Worm (Caenorhabditis elegans) whole organism, L1 larva: ENCODE results near the gene fipr-27.

Experiments
- F16B12.6 ChIP-seq: fragments of 150-350 bp; optimal IDR thresholded peaks from 2 replicates; lab custom pipeline; 2014; ENCODE audit warnings: missing biosample characterization, missing genetic modification characterization
- Y116A8C.19 ChIP-seq: sonication (generic microtip); optimal IDR thresholded peaks from 2 replicates; lab custom pipeline; 2016; ENCODE audit warnings: missing compliant biosample characterization, missing genetic modification characterization, borderline replicate concordance
- ama-1 ChIP-seq: fragments of 150-350 bp; optimal IDR thresholded peaks from 2 replicates; lab custom pipeline; 2014
- blmp-1 ChIP-seq: fragments of 150-350 bp; optimal IDR thresholded peaks from 2 replicates; lab custom pipeline; 2014; ENCODE audit warnings: missing biosample characterization, missing genetic modification characterization
- ceh-63 ChIP-seq: fragments of 200-800 bp; sonication (Bioruptor generic); optimal IDR thresholded peaks from 2 replicates; lab custom pipeline; 2018; ENCODE audit warnings: mild to moderate bottlenecking, missing genetic modification characterization, missing compliant biosample characterization
- ceh-8 ChIP-seq: fragments of 200-800 bp; sonication (Bioruptor generic); optimal IDR thresholded peaks from 2 replicates; lab custom pipeline; 2018; ENCODE audit warnings: mild to moderate bottlenecking, missing genetic modification characterization, moderate library complexity, missing compliant biosample characterization
- ceh-88 ChIP-seq: fragments of 200-800 bp; sonication (Bioruptor generic); IDR thresholded peaks from 2 replicates; pipeline ENCODE4 v1.3.6; 2022; ENCODE audit warnings: missing genetic modification characterization, missing compliant biosample characterization
- ceh-90 ChIP-seq: sonication (generic microtip); optimal IDR thresholded peaks from 2 replicates; lab custom pipeline; 2016; ENCODE audit warnings: missing genetic modification characterization, missing compliant biosample characterization
- ces-1 ChIP-seq: fragments of 150-350 bp; optimal IDR thresholded peaks from 2 replicates; lab custom pipeline; 2014; ENCODE audit warnings: missing biosample characterization, missing genetic modification reagents, missing genetic modification characterization
- dsc-1 ChIP-seq: sonication (generic microtip); optimal IDR thresholded peaks from 2 replicates; lab custom pipeline; 2016; ENCODE audit warnings: mild to moderate bottlenecking, missing genetic modification characterization, missing compliant biosample characterization
- efl-1 ChIP-seq, 4 experiments: fragments of 150-350 bp; optimal IDR thresholded peaks in 3 of 4; peaks in 1 of 4; 1 replicate in 1 of 4; 2 replicates in 3 of 4; lab custom pipeline; 2014; ENCODE audit warnings: missing biosample characterization in 2 of 4, missing genetic modification characterization in 2 of 4, missing genetic modification reagents in 2 of 4
- elt-2 ChIP-seq: sonication (generic microtip); optimal IDR thresholded peaks from 2 replicates; lab custom pipeline; 2016; ENCODE audit warnings: missing genetic modification characterization, mild to moderate bottlenecking, inconsistent platforms, missing compliant biosample characterization, missing genetic modification reagents
- hlh-17 ChIP-seq: fragments of 200-800 bp; sonication (Bioruptor generic); optimal IDR thresholded peaks from 2 replicates; lab custom pipeline; 2018; ENCODE audit warnings: missing genetic modification characterization, mild to moderate bottlenecking, missing compliant biosample characterization, moderate library complexity, borderline replicate concordance
- isw-1 ChIP-seq: fragments of 200-800 bp; sonication (Bioruptor generic); IDR thresholded peaks from 2 replicates; pipeline ENCODE4 v1.3.6; 2022; ENCODE audit warnings: missing genetic modification characterization, missing compliant biosample characterization
- lin-13 ChIP-seq: fragments of 150-350 bp; optimal IDR thresholded peaks from 2 replicates; lab custom pipeline; 2014; ENCODE audit warnings: missing biosample characterization, missing genetic modification reagents, missing genetic modification characterization
- lin-14 ChIP-seq: fragments of 200-800 bp; sonication (Bioruptor generic); optimal IDR thresholded peaks from 2 replicates; lab custom pipeline; 2018; ENCODE audit warnings: mild to moderate bottlenecking, missing genetic modification characterization, moderate library complexity, missing compliant biosample characterization
- lin-15B ChIP-seq: fragments of 150-350 bp; sonication (generic microtip); optimal IDR thresholded peaks from 3 replicates; lab custom pipeline; 2014; ENCODE audit warnings: missing biosample characterization, missing genetic modification characterization
- lin-35 ChIP-seq, 2 experiments: fragments of 150-350 bp; optimal IDR thresholded peaks; 2 replicates each; lab custom pipeline; 2014; ENCODE audit warnings: missing biosample characterization in 2 of 2, missing genetic modification characterization in 2 of 2, missing genetic modification reagents in 2 of 2
- lsy-2 ChIP-seq, 2 experiments: fragments of 150-350 bp; optimal IDR thresholded peaks; 2 replicates each; lab custom pipeline; 2014; ENCODE audit warnings: missing biosample characterization in 2 of 2, missing genetic modification characterization in 2 of 2
- mab-9 ChIP-seq: fragments of 200-800 bp; sonication (Bioruptor generic); IDR thresholded peaks from 2 replicates; pipeline ENCODE4 v1.3.6; 2022; ENCODE audit warnings: missing genetic modification reagents, missing genetic modification characterization, missing compliant biosample characterization
- mdl-1 ChIP-seq, 2 experiments: fragments of 150-350 bp; optimal IDR thresholded peaks; 2 replicates each; lab custom pipeline; 2014 to 2017; ENCODE audit warnings: missing biosample characterization in 2 of 2, missing genetic modification characterization in 2 of 2, inconsistent platforms in 1 of 2
- mef-2 ChIP-seq: fragments of 150-350 bp; optimal IDR thresholded peaks from 2 replicates; lab custom pipeline; 2014; ENCODE audit warnings: missing biosample characterization, missing genetic modification characterization
- mep-1 ChIP-seq: fragments of 150-350 bp; optimal IDR thresholded peaks from 2 replicates; lab custom pipeline; 2014; ENCODE audit warnings: missing biosample characterization, missing genetic modification characterization
- nhr-12 ChIP-seq: sonication (generic microtip); optimal IDR thresholded peaks from 2 replicates; lab custom pipeline; 2017; ENCODE audit warnings: missing biosample characterization, missing genetic modification characterization
- nhr-20 ChIP-seq: sonication (generic microtip); optimal IDR thresholded peaks from 2 replicates; lab custom pipeline; 2016; ENCODE audit warnings: mild to moderate bottlenecking, missing genetic modification characterization, missing compliant biosample characterization
- nhr-237 ChIP-seq: fragments of 150-350 bp; optimal IDR thresholded peaks from 2 replicates; lab custom pipeline; 2014; ENCODE audit warnings: missing biosample characterization, missing genetic modification characterization
- nhr-47 ChIP-seq: sonication (generic microtip); optimal IDR thresholded peaks from 2 replicates; lab custom pipeline; 2016; ENCODE audit warnings: mild to moderate bottlenecking, missing genetic modification characterization, moderate library complexity, missing compliant biosample characterization
- nhr-77 ChIP-seq: fragments of 150-350 bp; optimal IDR thresholded peaks from 2 replicates; lab custom pipeline; 2014; ENCODE audit warnings: missing biosample characterization, missing genetic modification characterization
- nhr-84 ChIP-seq: sonication (generic microtip); optimal IDR thresholded peaks from 2 replicates; lab custom pipeline; 2017; ENCODE audit warnings: missing biosample characterization, missing genetic modification characterization
- pqm-1 ChIP-seq: sonication (generic microtip); optimal IDR thresholded peaks from 3 replicates; lab custom pipeline; 2017; ENCODE audit warnings: missing biosample characterization, missing genetic modification characterization
- snpc-4 ChIP-seq: fragments of 150-350 bp; optimal IDR thresholded peaks from 2 replicates; lab custom pipeline; 2014; ENCODE audit warnings: missing biosample characterization, missing genetic modification characterization
- sox-4 ChIP-seq: sonication (generic microtip); optimal IDR thresholded peaks from 2 replicates; lab custom pipeline; 2016; ENCODE audit warnings: missing genetic modification characterization, missing compliant biosample characterization
- sup-37 ChIP-seq: fragments of 200-800 bp; sonication (Bioruptor generic); optimal IDR thresholded peaks from 2 replicates; lab custom pipeline; 2018; ENCODE audit warnings: mild to moderate bottlenecking, missing genetic modification characterization, missing compliant biosample characterization
- tbx-2 ChIP-seq: sonication (generic microtip); optimal IDR thresholded peaks from 2 replicates; lab custom pipeline; 2016; ENCODE audit warnings: missing genetic modification characterization, missing compliant biosample characterization
- vab-15 ChIP-seq: sonication (generic microtip); optimal IDR thresholded peaks from 2 replicates; lab custom pipeline; 2017; ENCODE audit warnings: missing genotype, mild to moderate bottlenecking, missing genetic modification characterization, missing compliant biosample characterization
- zag-1 ChIP-seq: fragments of 150-350 bp; optimal IDR thresholded peaks from 2 replicates; lab custom pipeline; 2014; ENCODE audit warnings: missing biosample characterization, missing genetic modification characterization
- ztf-4 ChIP-seq: fragments of 150-350 bp; optimal IDR thresholded peaks from 2 replicates; lab custom pipeline; 2014; ENCODE audit warnings: missing biosample characterization, missing genetic modification characterization

Gene fipr-27

ce11 chrIV:16630622-16631021 is at the start of gene fipr-27:
Gene fipr-27 (plus strand): TSS chrIV:16630922.
- TF ChIP-seq tbx-2 (tag; lab: Kevin White, UChicago) (no peak), ceh-8 (no peak), ztf-4 (tag; lab: Kevin White, UChicago) (no peak), lin-14 (GFP tag; lab: Kevin White, UChicago) (no peak), nhr-77 (no peak), blmp-1 (tag; lab: Kevin White, UChicago) (no peak), ceh-88 (GFP tag; lab: Robert Waterston, UW) (no peak), mep-1 (tag; lab: Kevin White, UChicago) (no peak), vab-15 (tag; lab: Kevin White, UChicago) (no peak)
- TF ChIP-seq, all 84 proteins: peak for 0

ce11 chrIV:16601599-16601998 is 29.1 kb upstream of the fipr-27 start:
- TF ChIP-seq efl-1 (optimal IDR thresholded peaks at IDR 0.05; lab: Kevin White, UChicago) (no peak), efl-1 (GFP tag; optimal IDR thresholded peaks at IDR 0.05 in 1 of 2; lab: Kevin White, UChicago) (peak in 1 of 2 experiments; percentile 23), snpc-4 (no peak)

- TF ChIP-seq mep-1 (tag; lab: Kevin White, UChicago) (no peak), lin-13 (no peak), F16B12.6 (tag; lab: Kevin White, UChicago) (no peak), mdl-1 (tag; optimal IDR thresholded peaks at IDR 0.05; lab: Kevin White, UChicago) (no peak), lsy-2 (tag; optimal IDR thresholded peaks at IDR 0.05; lab: Kevin White, UChicago) (no peak), isw-1 (GFP tag; lab: Robert Waterston, UW) (no peak), lin-15B (tag; lab: Kevin White, UChicago) (no peak), Y116A8C.19 (no peak), snpc-4 (no peak), mab-9 (GFP tag; lab: Robert Waterston, UW) (no peak), tbx-2 (tag; lab: Kevin White, UChicago) (no peak), nhr-20 (no peak), lin-35 (GFP tag; optimal IDR thresholded peaks at IDR 0.05; lab: Kevin White, UChicago) (no peak), dsc-1 (tag; lab: Kevin White, UChicago) (no peak), elt-2 (no peak)
Measured at ce11 chrIV:16602676-16603075, 28.0 kb upstream of the fipr-27 start, which contains the start of gene col-137. Gene col-137 (minus strand): TSS chrIV:16602776.

ce11 chrIV:16622522-16622921 is 8.2 kb upstream of the fipr-27 start:
- no peak for TF ChIP-seq mep-1 (tag; lab: Kevin White, UChicago)
- TF ChIP-seq nhr-77: no peak
- no peak for TF ChIP-seq ceh-90
- TF ChIP-seq nhr-84 (tag; lab: Kevin White, UChicago): no peak
- TF ChIP-seq F16B12.6 (tag; lab: Kevin White, UChicago): no peak
- no peak for TF ChIP-seq ces-1
- TF ChIP-seq zag-1 (tag; lab: Kevin White, UChicago): no peak
- TF ChIP-seq nhr-47 (tag; lab: Kevin White, UChicago): no peak
- TF ChIP-seq ceh-63 (GFP tag; lab: Kevin White, UChicago): no peak
- no peak for TF ChIP-seq pqm-1 (tag; lab: Kevin White, UChicago)
- no peak for TF ChIP-seq sup-37
- TF ChIP-seq tbx-2 (tag; lab: Kevin White, UChicago): no peak
- TF ChIP-seq ama-1 (lab: Kevin White, UChicago): no peak
- no peak for TF ChIP-seq nhr-12
- no peak for TF ChIP-seq hlh-17 (GFP tag; lab: Kevin White, UChicago)
- no peak for TF ChIP-seq sox-4 (tag; lab: Kevin White, UChicago)
- no peak for TF ChIP-seq mef-2 (tag; lab: Kevin White, UChicago)
- TF ChIP-seq nhr-237 (tag; lab: Kevin White, UChicago): no peak
